Fruit fly (Drosophila melanogaster): ENCODE results near the gene CG5013.
A peak's percentile ranks its signal among the peaks of the same experiment; 100 is the strongest.

CG5013 gene

DNA sequence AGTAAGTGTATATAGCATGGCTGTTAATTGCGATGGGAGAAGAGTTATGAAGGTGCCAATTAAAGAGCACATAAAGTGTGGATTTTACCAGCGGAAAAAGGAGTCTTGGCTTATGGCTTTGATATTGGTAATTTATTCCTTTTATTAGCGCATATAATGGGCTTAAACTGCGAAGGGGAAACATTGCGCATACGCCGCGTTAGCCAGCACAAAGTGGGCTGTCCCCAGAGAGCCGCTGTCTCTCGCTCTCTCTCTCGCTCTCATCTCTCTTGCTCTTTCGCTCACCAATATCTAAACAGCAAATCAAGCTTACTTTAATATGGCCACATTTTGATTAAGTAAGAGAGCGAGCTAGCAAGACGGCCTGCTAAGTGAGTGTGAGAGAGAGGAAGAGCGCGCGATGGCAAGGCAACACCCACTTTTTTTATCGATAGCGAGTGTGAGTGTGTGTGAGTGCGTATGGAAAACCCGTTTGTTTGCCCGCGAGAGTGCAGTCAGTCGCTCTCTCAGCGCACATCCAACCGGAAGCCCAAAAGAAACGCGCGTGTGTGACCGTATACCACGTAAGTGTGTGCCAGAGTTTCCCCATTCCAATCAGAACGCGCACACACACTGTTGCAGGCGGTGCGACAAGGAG is 23.8 kb upstream of the CG5013 start, which contains the start of gene pnr (continued):
- no peak for TF ChIP-seq CG6276 (GFP tag; optimal IDR thresholded peaks at IDR 0.05)
- no peak for TF ChIP-seq fd59A (GFP tag; optimal IDR thresholded peaks at IDR 0.05)
- no peak for TF ChIP-seq CG31627 (GFP tag; optimal IDR thresholded peaks at IDR 0.05)
- TF ChIP-seq svp (GFP tag) = no peak
- peak; percentile 5 for TF ChIP-seq Eip75B (GFP tag; optimal IDR thresholded peaks at IDR 0.05)
- TF ChIP-seq CG11294 (GFP tag; IDR thresholded peaks at IDR 0.05) = no peak
- TF ChIP-seq Blimp-1 (GFP tag; optimal IDR thresholded peaks at IDR 0.05) = no peak
- TF ChIP-seq Eip78C (GFP tag) = peak; percentile 78
- peak; percentile 11 for TF ChIP-seq Met (GFP tag; optimal IDR thresholded peaks at IDR 0.05)

DNA sequence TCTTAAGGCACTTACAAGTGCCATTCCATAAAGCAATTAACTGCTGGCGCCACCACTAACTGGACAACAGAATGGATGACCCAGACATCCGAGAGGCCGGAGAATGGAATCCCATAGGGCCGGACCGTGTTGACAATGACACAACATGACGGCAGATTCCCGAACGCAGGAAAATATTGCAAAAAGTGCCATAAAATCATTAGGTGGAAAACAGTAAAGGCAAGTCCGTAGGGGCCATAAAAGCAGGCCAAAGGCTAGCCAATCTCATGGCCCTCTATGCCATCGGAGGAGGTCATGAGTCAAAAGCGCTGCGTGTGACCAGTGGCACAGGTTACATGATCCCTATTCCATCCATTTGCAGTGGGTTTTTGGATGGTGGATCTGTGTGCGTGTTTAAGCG is 20.8 kb upstream of the CG5013 start:
- TF ChIP-seq CG6792 (GFP tag; optimal IDR thresholded peaks at IDR 0.05) (no peak), spab (GFP tag; optimal IDR thresholded peaks at IDR 0.05) (no peak), CG3919 (GFP tag; optimal IDR thresholded peaks at IDR 0.05) (no peak), Sox14 (GFP tag; optimal IDR thresholded peaks at IDR 0.05) (no peak), eg (GFP tag; IDR thresholded peaks at IDR 0.05) (no peak)

- TF ChIP-seq net (GFP tag; optimal IDR thresholded peaks at IDR 0.05) (no peak), CG11294 (GFP tag; IDR thresholded peaks at IDR 0.05) (no peak), topi (GFP tag; optimal IDR thresholded peaks at IDR 0.05) (no peak)
These were observed 19.9 kb upstream of the CG5013 start for dm6 chr3R:16029584-16029983.

DNA sequence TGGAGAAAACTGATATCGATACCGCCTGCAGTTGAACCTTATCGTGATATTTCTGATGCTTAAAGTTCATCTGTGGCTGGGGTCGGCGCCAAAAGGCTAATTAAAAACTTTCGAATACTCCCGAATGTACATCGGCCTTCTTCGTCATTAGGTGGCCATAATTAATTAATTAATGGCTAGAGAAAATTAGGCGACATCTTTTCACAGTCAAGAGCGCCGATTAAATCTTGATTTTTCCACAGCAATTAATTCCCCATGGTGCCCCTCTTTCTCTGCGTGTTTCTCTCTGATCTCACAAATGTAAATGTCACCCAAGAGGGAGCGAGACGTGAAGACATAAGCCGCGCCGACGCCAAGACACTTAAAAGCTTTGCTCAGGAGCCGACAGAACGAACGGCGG is 19.0 kb upstream of the CG5013 start:
- TF ChIP-seq Eip75B (GFP tag; optimal IDR thresholded peaks at IDR 0.05) (no peak), CG31627 (GFP tag; optimal IDR thresholded peaks at IDR 0.05) (no peak), acj6 (GFP tag; optimal IDR thresholded peaks at IDR 0.05) (no peak), CG34406 (GFP tag; optimal IDR thresholded peaks at IDR 0.05) (no peak)

- TF ChIP-seq Blimp-1 (GFP tag; optimal IDR thresholded peaks at IDR 0.05) (no peak), topi (GFP tag; optimal IDR thresholded peaks at IDR 0.05) (no peak), net (GFP tag; optimal IDR thresholded peaks at IDR 0.05) (no peak), CG16779 (tag; optimal IDR thresholded peaks at IDR 0.05) (no peak), Hr4 (GFP tag; optimal IDR thresholded peaks at IDR 0.05) (no peak), Ets96B (tag; optimal IDR thresholded peaks at IDR 0.05) (no peak), CG6808 (GFP tag; optimal IDR thresholded peaks at IDR 0.05) (no peak), Gug (GFP tag; IDR thresholded peaks at IDR 0.05) (no peak)
These were observed 15.7 kb upstream of the CG5013 start for dm6 chr3R:16033727-16034126.

DNA sequence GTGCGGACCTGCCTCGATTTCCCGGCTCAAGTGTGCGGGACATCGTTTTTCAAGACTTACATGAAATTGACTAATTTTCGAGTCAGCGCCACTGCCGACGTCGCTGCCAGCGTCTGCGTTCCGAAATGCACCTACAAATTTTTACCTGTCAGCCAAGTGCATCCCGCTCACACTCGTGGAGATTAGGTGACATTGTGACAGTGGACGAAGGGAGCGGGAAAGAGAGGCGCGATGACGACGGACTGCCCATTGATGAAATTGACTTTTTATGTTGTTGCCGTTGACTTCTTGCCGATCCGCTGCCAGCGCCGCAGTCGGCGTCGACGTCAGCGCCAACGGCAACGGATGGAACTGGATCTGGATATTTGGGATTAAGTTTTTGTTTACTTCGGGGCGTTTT is 15.3 kb upstream of the CG5013 start:
- TF ChIP-seq Ets21C (GFP tag; optimal IDR thresholded peaks at IDR 0.05) = no peak
- no peak for TF ChIP-seq CG3032 (tag; optimal IDR thresholded peaks at IDR 0.05)
- no peak for TF ChIP-seq lz (GFP tag; optimal IDR thresholded peaks at IDR 0.05)
- TF ChIP-seq cyc (GFP tag; optimal IDR thresholded peaks at IDR 0.05) = no peak
- no peak for TF ChIP-seq CG9139 (GFP tag; optimal IDR thresholded peaks at IDR 0.05)
- TF ChIP-seq net (GFP tag; optimal IDR thresholded peaks at IDR 0.05) = no peak
- TF ChIP-seq CG8319 (GFP tag; optimal IDR thresholded peaks at IDR 0.05) = no peak
- TF ChIP-seq CG16779 (tag; optimal IDR thresholded peaks at IDR 0.05) = no peak
- no peak for TF ChIP-seq CG6792 (GFP tag; optimal IDR thresholded peaks at IDR 0.05)

DNA sequence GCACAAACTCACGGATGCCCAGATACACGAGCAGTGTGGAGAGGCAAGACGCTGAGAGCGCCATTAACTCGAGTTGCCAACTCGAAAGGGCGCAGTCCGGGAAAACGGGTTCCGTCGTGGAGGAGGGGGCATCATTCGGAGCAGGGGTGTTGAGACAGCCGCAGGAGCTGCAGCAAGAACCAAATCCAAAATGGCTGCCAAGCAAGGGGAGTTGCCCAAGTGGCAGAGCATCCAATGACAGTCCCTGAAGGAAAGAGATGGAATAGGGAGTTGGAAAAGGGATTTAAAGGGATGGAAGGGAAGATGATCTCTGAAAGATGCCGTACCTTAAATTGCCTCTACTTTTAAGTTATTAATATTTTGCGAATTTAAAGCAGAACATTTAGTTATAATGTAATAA is 11.4 kb upstream of the CG5013 start:
- TF ChIP-seq Sox102F (GFP tag; optimal IDR thresholded peaks at IDR 0.05) = no peak
- no peak for TF ChIP-seq CG15336 (GFP tag; IDR thresholded peaks at IDR 0.05)
- TF ChIP-seq Lpt (GFP tag; optimal IDR thresholded peaks at IDR 0.05) = no peak
- 0 out of 3 replicates have a peak, but pooled peaks have one; percentile 29 for TF ChIP-seq CG6163 (GFP tag; IDR thresholded peaks at IDR 0.05)
- no peak for TF ChIP-seq Ets21C (GFP tag; optimal IDR thresholded peaks at IDR 0.05)
- TF ChIP-seq CG1621 (tag; optimal IDR thresholded peaks at IDR 0.05) = peak; percentile 32
- peak; percentile 17 for TF ChIP-seq Eip78C (GFP tag)
